Fruit fly (Drosophila melanogaster) whole organism, embryonic: ENCODE measurements around the gene CG15728.

Experiments
- Atf-2 ChIP-seq: fragments of 200-800 bp; sonication (Bioruptor generic); optimal IDR thresholded peaks from 2 replicates; lab custom pipeline; 2016; ENCODE audit warnings: missing biosample characterization, missing genetic modification characterization
- CG10267 ChIP-seq: fragments of 200-800 bp; sonication (Bioruptor generic); optimal IDR thresholded peaks from 2 replicates; lab custom pipeline; 2018; ENCODE audit warnings: missing biosample characterization, mild to moderate bottlenecking, missing genetic modification characterization, moderate library complexity
- CG10543 ChIP-seq: fragments of 200-800 bp; sonication (Bioruptor generic); optimal IDR thresholded peaks from 3 replicates; lab custom pipeline; 2017; ENCODE audit warnings: missing biosample characterization, mild to moderate bottlenecking, missing genetic modification characterization, moderate library complexity
- CG10979 ChIP-seq: fragments of 200-800 bp; sonication (Bioruptor generic); optimal IDR thresholded peaks from 2 replicates; lab custom pipeline; 2018; ENCODE audit warnings: missing biosample characterization, mild to moderate bottlenecking, missing genetic modification characterization, moderate library complexity
- CG12219 ChIP-seq: fragments of 200-800 bp; sonication (Bioruptor generic); optimal IDR thresholded peaks from 3 replicates; lab custom pipeline; 2018; ENCODE audit warnings: missing biosample characterization, mild to moderate bottlenecking, missing genetic modification characterization
- CG12744 ChIP-seq: fragments of 200-800 bp; sonication (Bioruptor generic); optimal IDR thresholded peaks from 2 replicates; lab custom pipeline; 2016; ENCODE audit warnings: missing biosample characterization, missing genetic modification characterization
- CG12942 ChIP-seq: fragments of 200-800 bp; sonication (Bioruptor generic); optimal IDR thresholded peaks from 3 replicates; lab custom pipeline; 2016; ENCODE audit warnings: missing biosample characterization, missing genetic modification characterization
- CG13775 ChIP-seq: fragments of 200-800 bp; sonication (Bioruptor generic); optimal IDR thresholded peaks from 3 replicates; lab custom pipeline; 2017; ENCODE audit warnings: missing biosample characterization, mild to moderate bottlenecking, missing genetic modification characterization
- CG17829 ChIP-seq: fragments of 200-800 bp; optimal IDR thresholded peaks from 2 replicates; lab custom pipeline; 2019; ENCODE audit warnings: missing biosample characterization, mild to moderate bottlenecking, missing genetic modification characterization, moderate library complexity
- CG2120 ChIP-seq: fragments of 200-800 bp; sonication (Bioruptor generic); optimal IDR thresholded peaks from 3 replicates; lab custom pipeline; 2016; ENCODE audit warnings: missing biosample characterization, missing genetic modification characterization
- CG30403 ChIP-seq: fragments of 200-800 bp; sonication (Bioruptor generic); optimal IDR thresholded peaks from 3 replicates; lab custom pipeline; 2016; ENCODE audit warnings: missing biosample characterization, missing genetic modification characterization
- CG31224 ChIP-seq: fragments of 200-800 bp; sonication (Bioruptor generic); IDR thresholded peaks from 2 replicates; pipeline ENCODE4 v1.3.6; 2022; ENCODE audit warnings: missing biosample characterization, missing genetic modification characterization
- CG31441 ChIP-seq: fragments of 200-800 bp; sonication (Bioruptor generic); IDR thresholded peaks from 2 replicates; pipeline ENCODE4 v1.3.6; 2022; ENCODE audit warnings: missing biosample characterization, missing genetic modification characterization
- CG33557 ChIP-seq: fragments of 200-800 bp; sonication (Bioruptor generic); optimal IDR thresholded peaks from 2 replicates; lab custom pipeline; 2019; ENCODE audit warnings: missing biosample characterization, mild to moderate bottlenecking, missing genetic modification characterization, moderate library complexity
- CG3838 ChIP-seq: fragments of 200-800 bp; sonication (Bioruptor generic); optimal IDR thresholded peaks from 3 replicates; lab custom pipeline; 2016; ENCODE audit warnings: missing biosample characterization, missing genetic modification characterization
- CG3995 ChIP-seq: fragments of 200-800 bp; sonication (Bioruptor generic); optimal IDR thresholded peaks from 3 replicates; lab custom pipeline; 2016; ENCODE audit warnings: missing biosample characterization, missing genetic modification characterization
- CG5245 ChIP-seq: fragments of 200-800 bp; sonication (Bioruptor generic); optimal IDR thresholded peaks from 3 replicates; lab custom pipeline; 2016; ENCODE audit warnings: missing biosample characterization, missing genetic modification characterization
- CG7556 ChIP-seq: fragments of 200-800 bp; sonication (Bioruptor generic); optimal IDR thresholded peaks from 2 replicates; lab custom pipeline; 2017; ENCODE audit warnings: missing biosample characterization, mild to moderate bottlenecking, missing genetic modification characterization
- CG9215 ChIP-seq: fragments of 200-800 bp; sonication (Bioruptor generic); IDR thresholded peaks from 2 replicates; pipeline ENCODE4 v1.3.6; 2022; ENCODE audit warnings: missing biosample characterization, missing genetic modification characterization
- CG9817 ChIP-seq: fragments of 200-800 bp; sonication (Bioruptor generic); optimal IDR thresholded peaks from 2 replicates; lab custom pipeline; 2018; ENCODE audit warnings: missing biosample characterization, mild to moderate bottlenecking, missing genetic modification characterization, moderate library complexity
- Dek ChIP-seq: fragments of 200-800 bp; sonication (Bioruptor generic); optimal IDR thresholded peaks from 3 replicates; lab custom pipeline; 2019; ENCODE audit warnings: missing biosample characterization, mild to moderate bottlenecking, missing genetic modification characterization, moderate library complexity
- E2f2 ChIP-seq: fragments of 200-800 bp; sonication (Bioruptor generic); IDR thresholded peaks from 2 replicates; pipeline ENCODE4 v1.3.6; 2022; ENCODE audit warnings: missing biosample characterization, missing genetic modification characterization
- Ets97D ChIP-seq: fragments of 200-800 bp; sonication (Bioruptor generic); optimal IDR thresholded peaks from 3 replicates; lab custom pipeline; 2016; ENCODE audit warnings: missing biosample characterization, missing genetic modification characterization
- HLHmδ ChIP-seq: fragments of 200-800 bp; sonication (Bioruptor generic); optimal IDR thresholded peaks from 2 replicates; lab custom pipeline; 2018; ENCODE audit warnings: missing biosample characterization, mild to moderate bottlenecking, missing genetic modification characterization, moderate library complexity
- Hey ChIP-seq: fragments of 200-800 bp; sonication (Bioruptor generic); optimal IDR thresholded peaks from 3 replicates; lab custom pipeline; 2018; ENCODE audit warnings: missing biosample characterization, mild to moderate bottlenecking, missing genetic modification characterization
- Hsf ChIP-seq: fragments of 200-800 bp; sonication (Bioruptor generic); optimal IDR thresholded peaks from 3 replicates; lab custom pipeline; 2016; ENCODE audit warnings: missing biosample characterization, missing genetic modification characterization
- Neu2 ChIP-seq: fragments of 200-800 bp; sonication (Bioruptor generic); optimal IDR thresholded peaks from 3 replicates; lab custom pipeline; 2016; ENCODE audit warnings: missing biosample characterization, missing genetic modification characterization, borderline replicate concordance
- Optix ChIP-seq: fragments of 200-800 bp; sonication (Bioruptor generic); IDR thresholded peaks from 3 replicates; pipeline ENCODE4 v1.3.6; 2022; ENCODE audit warnings: missing biosample characterization, missing genetic modification characterization
- Xbp1 ChIP-seq: fragments of 200-800 bp; sonication (Bioruptor generic); optimal IDR thresholded peaks from 3 replicates; lab custom pipeline; 2016; ENCODE audit warnings: missing biosample characterization, mild to moderate bottlenecking, missing genetic modification characterization
- cg ChIP-seq: fragments of 200-800 bp; sonication (Bioruptor generic); optimal IDR thresholded peaks from 3 replicates; lab custom pipeline; 2019; ENCODE audit warnings: missing biosample characterization, mild to moderate bottlenecking, missing genetic modification characterization, moderate library complexity
- crp ChIP-seq, 2 experiments: fragments of 200-800 bp; sonication (Bioruptor generic); optimal IDR thresholded peaks; 2 replicates in 1 of 2; 3 replicates in 1 of 2; lab custom pipeline; 2017; ENCODE audit warnings: missing biosample characterization in 2 of 2, missing genetic modification characterization in 2 of 2, mild to moderate bottlenecking in 1 of 2, moderate library complexity in 1 of 2
- dan ChIP-seq: fragments of 200-800 bp; sonication (Bioruptor generic); IDR thresholded peaks from 2 replicates; pipeline ENCODE4 v1.3.6; 2022; ENCODE audit warnings: missing biosample characterization, missing genetic modification characterization
- ems ChIP-seq: fragments of 200-800 bp; sonication (Bioruptor generic); optimal IDR thresholded peaks from 3 replicates; lab custom pipeline; 2016; ENCODE audit warnings: missing biosample characterization, missing genetic modification characterization
- gcm ChIP-seq: fragments of 200-800 bp; sonication (Bioruptor generic); optimal IDR thresholded peaks from 2 replicates; lab custom pipeline; 2019; ENCODE audit warnings: missing biosample characterization, mild to moderate bottlenecking, missing genetic modification characterization, moderate library complexity
- h ChIP-seq: fragments of >200 bp; optimal IDR thresholded peaks from 2 replicates; lab custom pipeline; 2017
- hbn ChIP-seq: fragments of 200-800 bp; sonication (Bioruptor generic); IDR thresholded peaks from 2 replicates; pipeline ENCODE4 v1.3.6; 2022; ENCODE audit warnings: missing biosample characterization, missing genetic modification characterization; ENCODE audit not compliant: partially characterized antibody
- jing ChIP-seq: fragments of 200-800 bp; sonication (Bioruptor generic); optimal IDR thresholded peaks from 2 replicates; lab custom pipeline; 2018; ENCODE audit warnings: missing biosample characterization, mild to moderate bottlenecking, missing genetic modification characterization
- kah ChIP-seq: fragments of 200-800 bp; sonication (Bioruptor generic); optimal IDR thresholded peaks from 2 replicates; lab custom pipeline; 2018; ENCODE audit warnings: missing biosample characterization, mild to moderate bottlenecking, missing genetic modification characterization
- lola ChIP-seq, 3 experiments: fragments of >200 bp in 2 of 3; fragments of 200-800 bp in 1 of 3; sonication (Bioruptor generic) in 1 of 3; optimal IDR thresholded peaks; 2 replicates each; lab custom pipeline; 2017 to 2019; ENCODE audit warnings: missing biosample characterization in 3 of 3, missing genetic modification characterization in 3 of 3, mild to moderate bottlenecking in 1 of 3, moderate library complexity in 1 of 3
- nerfin-1 ChIP-seq: fragments of 200-800 bp; sonication (Bioruptor generic); optimal IDR thresholded peaks from 3 replicates; lab custom pipeline; 2019; ENCODE audit warnings: missing biosample characterization, mild to moderate bottlenecking, missing genetic modification characterization, moderate library complexity
- odd ChIP-seq: fragments of 200-800 bp; sonication (Bioruptor generic); optimal IDR thresholded peaks from 2 replicates; lab custom pipeline; 2017; ENCODE audit warnings: missing biosample characterization, mild to moderate bottlenecking, missing genetic modification characterization
- pan ChIP-seq, 4 experiments: fragments of >200 bp in 3 of 4; fragments of 200-800 bp in 1 of 4; sonication (Bioruptor generic) in 1 of 4; optimal IDR thresholded peaks in 3 of 4; IDR thresholded peaks in 1 of 4; 2 replicates each; pipeline versions ENCODE4 v1.3.6 to Lab custom; 2017 to 2022; ENCODE audit warnings: missing biosample characterization in 2 of 4, missing genetic modification characterization in 2 of 4, mixed read lengths in 1 of 4
- pho ChIP-seq: fragments of 200-800 bp; sonication (Bioruptor generic); optimal IDR thresholded peaks from 2 replicates; lab custom pipeline; 2016; ENCODE audit warnings: missing biosample characterization, missing genetic modification characterization
- pzg ChIP-seq: fragments of 200-800 bp; sonication (Bioruptor generic); optimal IDR thresholded peaks from 3 replicates; lab custom pipeline; 2018; ENCODE audit warnings: missing biosample characterization, mild to moderate bottlenecking, missing genetic modification characterization, moderate library complexity
- stwl ChIP-seq: fragments of 200-800 bp; sonication (Bioruptor generic); optimal IDR thresholded peaks from 3 replicates; lab custom pipeline; 2018; ENCODE audit warnings: missing biosample characterization, mild to moderate bottlenecking, missing genetic modification characterization, moderate library complexity
- z ChIP-seq: fragments of 200-800 bp; sonication (Bioruptor generic); IDR thresholded peaks from 3 replicates; pipeline ENCODE4 v1.3.6; 2022; ENCODE audit warnings: missing biosample characterization, missing genetic modification characterization
- zfh2 ChIP-seq: fragments of 200-800 bp; sonication (Bioruptor generic); optimal IDR thresholded peaks from 2 replicates; lab custom pipeline; 2016; ENCODE audit warnings: missing biosample characterization, missing genetic modification characterization

The CG15728 gene

DNA sequence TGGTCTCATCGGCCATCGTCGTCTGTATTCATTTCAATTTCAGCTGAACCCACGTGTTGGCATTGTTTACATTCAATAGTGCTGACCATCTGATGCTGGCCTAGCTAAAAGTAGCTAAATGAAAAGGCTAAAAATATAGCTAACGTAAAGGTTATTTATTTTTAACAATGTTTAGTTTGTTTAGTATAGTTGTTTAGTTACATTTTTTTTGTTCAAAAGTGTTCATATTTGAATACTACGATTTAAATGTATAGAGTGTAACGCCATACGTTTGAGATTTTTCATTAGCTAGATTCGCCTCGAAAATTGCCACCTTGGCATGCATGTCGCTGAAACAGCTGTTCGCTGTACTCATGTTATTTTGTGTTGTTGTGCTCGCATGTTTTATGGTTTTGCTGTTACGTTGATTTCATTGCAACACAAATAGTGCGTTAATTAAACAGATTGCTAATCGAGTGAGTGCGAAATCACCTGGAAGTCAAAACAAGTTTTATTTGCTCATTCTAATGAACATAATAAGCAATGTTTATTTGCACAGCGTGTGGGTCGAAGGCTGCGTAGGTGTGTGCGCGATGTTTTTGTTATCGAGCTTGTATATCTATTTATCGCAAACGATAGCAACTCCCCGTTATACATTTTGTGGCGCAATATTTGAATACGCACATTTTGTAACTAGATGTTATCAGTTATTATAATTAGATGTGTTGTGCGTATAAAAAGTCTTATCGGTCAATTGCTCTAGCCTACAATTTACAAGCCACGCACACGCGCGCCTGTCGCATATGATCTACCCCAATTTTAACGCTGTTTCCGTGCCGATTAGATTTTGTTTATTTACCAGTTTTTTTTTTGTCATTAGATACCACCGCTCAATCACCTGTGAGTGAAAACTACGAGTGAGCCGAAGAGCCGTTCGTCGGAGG, 12.3 kb upstream of the CG15728 start, which contains the start of the genes CG1463 and Fpgs1 (continued):
- peak in 1 of 3 experiments; percentile 36 for TF ChIP-seq lola (GFP tag; optimal IDR thresholded peaks at IDR 0.05; lab: Kevin White, UChicago)
- no peak for TF ChIP-seq stwl (tag; lab: Kevin White, UChicago)
- peak; percentile 3 for TF ChIP-seq Hsf (GFP tag; lab: Kevin White, UChicago)
- TF ChIP-seq CG5245 = no peak
- TF ChIP-seq gcm (GFP tag; lab: Kevin White, UChicago) = no peak
- TF ChIP-seq CG12744 (GFP tag; lab: Kevin White, UChicago) = no peak
- no peak for TF ChIP-seq CG31441 (GFP tag; lab: Robert Waterston, UW)
- TF ChIP-seq Dek = no peak
- peak; percentile 19 to 91 for TF ChIP-seq crp (GFP tag; optimal IDR thresholded peaks at IDR 0.05; lab: Kevin White, UChicago)
- no peak for TF ChIP-seq Optix (GFP tag; lab: Robert Waterston, UW)
- TF ChIP-seq CG2120 (GFP tag; lab: Kevin White, UChicago) = peak; percentile 62
- TF ChIP-seq CG10543 (GFP tag; lab: Kevin White, UChicago) = peak; percentile 37
- peak; percentile 32 for TF ChIP-seq pzg (GFP tag; lab: Kevin White, UChicago)
- no peak for TF ChIP-seq CG3995 (GFP tag; lab: Kevin White, UChicago)
- TF ChIP-seq z = peak; percentile 86
- TF ChIP-seq Neu2 (GFP tag; lab: Kevin White, UChicago) = no peak
- TF ChIP-seq CG30403 = peak; percentile 24
- no peak for TF ChIP-seq CG33557 (GFP tag; lab: Kevin White, UChicago)
- no peak for TF ChIP-seq CG3838 (GFP tag; lab: Kevin White, UChicago)
- peak; percentile 71 for TF ChIP-seq cg (GFP tag; lab: Kevin White, UChicago)
- TF ChIP-seq odd (GFP tag; lab: Kevin White, UChicago) = peak; percentile 14
- TF ChIP-seq CG31224 (GFP tag; lab: Robert Waterston, UW) = no peak
- no peak for TF ChIP-seq CG12219 (GFP tag; lab: Kevin White, UChicago)
- peak; percentile 5 for TF ChIP-seq ems
- peak; percentile 32 for TF ChIP-seq pho (GFP tag; lab: Kevin White, UChicago)
- TF ChIP-seq pan (optimal IDR thresholded peaks at IDR 0.05; lab: Kevin White, UChicago) = no peak
- TF ChIP-seq pan (GFP tag; optimal IDR thresholded peaks at IDR 0.05 in 1 of 2, IDR thresholded peaks at IDR 0.05 in 1 of 2) = peak in 1 of 2 experiments; percentile 53
- TF ChIP-seq nerfin-1 (tag; lab: Kevin White, UChicago) = peak; percentile 15
- peak; percentile 68 for TF ChIP-seq kah (GFP tag; lab: Kevin White, UChicago)
- TF ChIP-seq jing = no peak
- peak; percentile 28 for TF ChIP-seq Hey (tag; lab: Kevin White, UChicago)
- no peak for TF ChIP-seq CG7556
- TF ChIP-seq CG13775 = peak; percentile 50
- TF ChIP-seq Xbp1 (GFP tag; lab: Kevin White, UChicago) = peak; percentile 39
- no peak for TF ChIP-seq CG9215 (GFP tag; lab: Robert Waterston, UW)
- TF ChIP-seq CG17829 (tag; lab: Kevin White, UChicago) = peak; percentile 50
- TF ChIP-seq HLHmδ (GFP tag; lab: Kevin White, UChicago) = no peak
- peak; percentile 3 for TF ChIP-seq Ets97D (GFP tag; lab: Kevin White, UChicago)
- TF ChIP-seq Atf-2 (GFP tag; lab: Kevin White, UChicago) = no peak
- TF ChIP-seq CG10267 (tag; lab: Kevin White, UChicago) = peak; percentile 28
- TF ChIP-seq hbn (GFP tag; lab: Robert Waterston, UW) = peak; percentile 16; the same call in 1 of the 2 replicates
- no peak for TF ChIP-seq h (lab: Kevin White, UChicago)
- peak; percentile 83 for TF ChIP-seq E2f2 (GFP tag; lab: Robert Waterston, UW)
- peak; percentile 29 for TF ChIP-seq CG9817 (tag; lab: Kevin White, UChicago)
- TF ChIP-seq CG12942 = no peak
- peak; percentile 13 for TF ChIP-seq CG10979 (tag; lab: Kevin White, UChicago)
- TF ChIP-seq zfh2 = peak; percentile 38
- no peak for TF ChIP-seq dan (GFP tag; lab: Robert Waterston, UW)
